Worm (Caenorhabditis elegans): ENCODE measurements around the gene F40F11.3.

F40F11.3 gene

ce11 chrIV:11593415-11594190 is at the start of gene F40F11.3:
TSS of gene F40F11.3 (minus strand) at chrIV:11594003.
- TF ChIP-seq nhr-19 (GFP tag; conservative IDR thresholded peaks at IDR 0.05) (peak; percentile 83), blmp-1 (tag; optimal IDR thresholded peaks at IDR 0.05) (peak; percentile 62), C34B4.2 (tag; optimal IDR thresholded peaks at IDR 0.05) (no peak), fkh-10 (GFP tag; optimal IDR thresholded peaks at IDR 0.05) (peak; percentile 87), nhr-76 (tag; optimal IDR thresholded peaks at IDR 0.05) (no peak), nhr-20 (tag; optimal IDR thresholded peaks at IDR 0.05) (peak; percentile 84), isw-1 (GFP tag; IDR thresholded peaks at IDR 0.05) (peak; percentile 77), aly-2 (tag; optimal IDR thresholded peaks at IDR 0.05) (peak; percentile 56), tlp-1 (tag; optimal IDR thresholded peaks at IDR 0.05) (no peak), nhr-11 (tag; optimal IDR thresholded peaks at IDR 0.05) (peak; percentile 50), nhr-28 (tag; optimal IDR thresholded peaks at IDR 0.05) (no peak), mep-1 (tag; optimal IDR thresholded peaks at IDR 0.05) (peak; percentile 86), mdl-1 (tag; optimal IDR thresholded peaks at IDR 0.05) (peak in 1 of 2 experiments; percentile 92), egl-27 (tag; optimal IDR thresholded peaks at IDR 0.05) (peak in 1 of 2 experiments; percentile 75), zag-1 (tag; optimal IDR thresholded peaks at IDR 0.05) (no peak), zip-4 (GFP tag; optimal IDR thresholded peaks at IDR 0.05) (peak; percentile 33), nhr-85 (tag) (peak; percentile 94), efl-3 (GFP tag; optimal IDR thresholded peaks at IDR 0.05) (no peak), ama-1 (optimal IDR thresholded peaks at IDR 0.05) (peak; percentile 83), ces-1 (GFP tag; optimal IDR thresholded peaks at IDR 0.05) (peak; percentile 37), hlh-17 (GFP tag; optimal IDR thresholded peaks at IDR 0.05; ENCODE audit: borderline replicate concordance) (no peak), pag-3 (tag; optimal IDR thresholded peaks at IDR 0.05; ENCODE audit: borderline replicate concordance, insufficient read depth) (no peak), dpl-1 (GFP tag; optimal IDR thresholded peaks at IDR 0.05) (peak; percentile 51 to 60 (median 57)), lin-15B (tag; optimal IDR thresholded peaks at IDR 0.05) (peak; percentile 23), nhr-47 (tag; optimal IDR thresholded peaks at IDR 0.05) (peak; percentile 87), rnt-1 (tag; optimal IDR thresholded peaks at IDR 0.05) (peak; percentile 87), nhr-12 (tag; optimal IDR thresholded peaks at IDR 0.05) (no peak), efl-1 (optimal IDR thresholded peaks at IDR 0.05) (peak; percentile 83 to 93), efl-1 (GFP tag; optimal IDR thresholded peaks at IDR 0.05 in 1 of 2) (peak; percentile 45 to 97), jun-1 (tag; optimal IDR thresholded peaks at IDR 0.05) (peak; percentile 90), alr-1 (tag; optimal IDR thresholded peaks at IDR 0.05; ENCODE audit: borderline replicate concordance) (no peak), lin-35 (GFP tag; optimal IDR thresholded peaks at IDR 0.05) (peak; percentile 77 to 84), ztf-4 (tag; optimal IDR thresholded peaks at IDR 0.05) (peak; percentile 96), snpc-4 (tag; optimal IDR thresholded peaks at IDR 0.05) (peak; percentile 56), unc-130 (tag; optimal IDR thresholded peaks at IDR 0.05) (peak; percentile 89), unc-86 (tag; optimal IDR thresholded peaks at IDR 0.05) (peak; percentile 67), ztf-11 (tag; optimal IDR thresholded peaks at IDR 0.05) (peak in 1 of 2 experiments; percentile 67), hpl-2 (GFP tag; optimal IDR thresholded peaks at IDR 0.05) (no peak), unc-30 (tag; optimal IDR thresholded peaks at IDR 0.05) (no peak), ceh-88 (GFP tag; IDR thresholded peaks at IDR 0.05) (peak; percentile 63; the same call in 1 of the 2 replicates), fkh-4 (tag; optimal IDR thresholded peaks at IDR 0.05; ENCODE audit: borderline replicate concordance) (peak; percentile 50), egl-13 (tag; optimal IDR thresholded peaks at IDR 0.05) (peak; percentile 83), tbx-2 (tag; optimal IDR thresholded peaks at IDR 0.05) (peak; percentile 87), snu-23 (GFP tag; optimal IDR thresholded peaks at IDR 0.05) (peak; percentile 96), sox-4 (tag; optimal IDR thresholded peaks at IDR 0.05) (peak; percentile 66), elt-2 (tag; optimal IDR thresholded peaks at IDR 0.05) (peak; percentile 49), swsn-7 (tag; optimal IDR thresholded peaks at IDR 0.05) (peak; percentile 91), fos-1 (tag; optimal IDR thresholded peaks at IDR 0.05) (peak; percentile 86), nhr-71 (tag; optimal IDR thresholded peaks at IDR 0.05) (peak; percentile 92), nhr-84 (tag; optimal IDR thresholded peaks at IDR 0.05) (no peak), Y116A8C.19 (tag; optimal IDR thresholded peaks at IDR 0.05; ENCODE audit: borderline replicate concordance) (no peak)

Measured in whole organism, L1 larva.